Fruit fly (Drosophila melanogaster): ENCODE measurements around the gene CG15386.

DNA sequence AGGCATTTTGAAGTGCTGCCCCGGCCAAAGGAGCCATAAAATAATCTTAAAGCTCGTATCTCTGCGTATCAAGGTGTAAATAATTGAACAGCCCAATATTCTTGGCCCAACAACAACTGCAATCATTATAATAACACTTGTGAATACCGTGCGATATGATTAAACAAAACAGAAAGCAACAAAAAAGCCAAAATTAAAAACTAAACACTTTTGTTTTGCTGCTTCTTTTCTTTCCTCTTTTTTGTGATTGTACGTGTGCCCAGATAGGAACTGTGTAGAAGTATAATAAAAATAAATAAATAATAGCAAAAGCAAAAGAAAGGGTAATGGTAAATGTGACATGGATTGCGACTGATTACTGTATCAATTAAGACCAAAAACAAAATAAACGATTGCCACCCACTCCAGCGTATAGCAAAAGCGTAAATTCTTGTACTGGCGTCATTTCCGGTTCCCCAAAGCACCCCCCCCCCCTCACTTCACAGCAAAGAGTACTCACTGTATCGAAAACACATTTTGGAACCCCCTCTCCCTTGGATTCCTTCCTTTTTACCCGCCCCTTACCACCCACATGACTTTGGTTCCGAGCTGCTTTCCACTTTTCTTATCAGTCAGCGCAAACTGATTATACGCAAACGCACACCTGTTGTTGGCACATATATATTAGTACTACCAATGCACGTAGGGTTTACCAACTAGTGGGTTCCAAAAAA, 45.5 kb downstream of the CG15386 start:
- TF ChIP-seq EcR (GFP tag; optimal IDR thresholded peaks at IDR 0.05) (no peak), Pif1A (GFP tag; optimal IDR thresholded peaks at IDR 0.05) (no peak), CG32121 (GFP tag; IDR thresholded peaks at IDR 0.05) (no peak), D1 (tag; optimal IDR thresholded peaks at IDR 0.05) (no peak), Snoo (tag; optimal IDR thresholded peaks at IDR 0.05) (no peak), CG4496 (GFP tag; IDR thresholded peaks at IDR 0.05) (no peak), CG8301 (tag; optimal IDR thresholded peaks at IDR 0.05) (no peak), fd96Ca (GFP tag; IDR thresholded peaks at IDR 0.05) (no peak)
